Worm (Caenorhabditis elegans): ENCODE results near the gene cht-4.

DNA sequence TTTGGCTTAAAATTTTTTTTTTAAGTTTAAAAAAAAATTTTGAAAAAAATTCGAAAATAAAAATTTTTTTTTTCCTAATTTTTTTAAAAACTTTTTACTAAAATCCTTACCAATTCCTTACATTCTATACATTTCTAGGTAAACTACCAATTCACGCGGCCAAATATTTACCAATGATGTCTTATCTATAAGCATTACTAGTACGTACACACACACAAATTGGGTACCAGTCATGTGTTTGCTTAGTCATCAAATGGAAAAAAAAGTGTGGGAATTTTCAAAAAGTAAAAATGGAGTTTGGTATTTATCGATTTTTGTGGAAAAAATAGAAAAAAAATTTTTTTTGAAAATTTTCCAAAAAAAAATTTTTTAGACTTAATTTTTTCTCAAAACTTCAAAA, 19.3 kb upstream of the cht-4 start, which contains the start of gene Y22D7AR.6:
- TF ChIP-seq egl-27 (tag; optimal IDR thresholded peaks at IDR 0.05) (no peak), snpc-4 (tag; optimal IDR thresholded peaks at IDR 0.05) (no peak), nhr-76 (tag; optimal IDR thresholded peaks at IDR 0.05) (no peak)
